Worm (Caenorhabditis elegans) whole organism, young adult: ENCODE measurements around the gene C24A3.1.

Experiments
- B0261.1 ChIP-seq: sonication (generic microtip); optimal IDR thresholded peaks from 2 replicates; lab custom pipeline; 2016; ENCODE audit warnings: mild to moderate bottlenecking, missing genetic modification characterization, moderate library complexity, missing compliant biosample characterization
- F33H1.4 ChIP-seq: fragments of 200-800 bp; sonication (Bioruptor generic); IDR thresholded peaks from 2 replicates; pipeline ENCODE4 v1.3.6; 2022; ENCODE audit warnings: missing genetic modification reagents, missing genetic modification characterization, missing compliant biosample characterization
- F39B2.1 ChIP-seq: fragments of 200-800 bp; sonication (Bioruptor generic); IDR thresholded peaks from 2 replicates; pipeline ENCODE4 v1.3.6; 2022; ENCODE audit warnings: missing genetic modification reagents, missing genetic modification characterization, missing compliant biosample characterization
- F55B11.4 ChIP-seq: sonication (generic microtip); optimal IDR thresholded peaks from 2 replicates; lab custom pipeline; 2016; ENCODE audit warnings: missing compliant biosample characterization, missing genetic modification characterization, borderline replicate concordance; ENCODE audit not compliant: insufficient read depth
- Y67H2A.10 ChIP-seq: fragments of 200-800 bp; sonication (Bioruptor generic); conservative IDR thresholded peaks from 2 replicates; pipeline ENCODE4 v1.3.6; 2022; ENCODE audit warnings: missing genetic modification reagents, missing genetic modification characterization, missing compliant biosample characterization
- Y95B8A.8 ChIP-seq: fragments of 200-800 bp; sonication (Bioruptor generic); IDR thresholded peaks from 2 replicates; pipeline ENCODE4 v1.3.6; 2022; ENCODE audit warnings: missing genetic modification reagents, missing genetic modification characterization, missing compliant biosample characterization
- ZK185.1 ChIP-seq: sonication (generic microtip); optimal IDR thresholded peaks from 2 replicates; lab custom pipeline; 2016; ENCODE audit warnings: mild to moderate bottlenecking, missing genetic modification characterization, missing compliant biosample characterization; ENCODE audit not compliant: poor library complexity, severe bottlenecking
- akir-1 ChIP-seq: fragments of 200-800 bp; sonication (Bioruptor generic); optimal IDR thresholded peaks from 2 replicates; lab custom pipeline; 2018; ENCODE audit warnings: mild to moderate bottlenecking, missing genetic modification characterization, moderate library complexity, missing compliant biosample characterization
- ama-1 ChIP-seq, 3 experiments: fragments of 150-350 bp in 1 of 3; sonication (generic microtip) in 2 of 3; optimal IDR thresholded peaks; 2 replicates each; lab custom pipeline; 2014 to 2018; ENCODE audit warnings: missing biosample characterization in 2 of 3, missing genetic modification characterization in 2 of 3, missing genetic modification reagents in 2 of 3
- attf-5 ChIP-seq: fragments of 200-800 bp; sonication (Bioruptor generic); optimal IDR thresholded peaks from 2 replicates; lab custom pipeline; 2018; ENCODE audit warnings: mild to moderate bottlenecking, missing genetic modification characterization, missing compliant biosample characterization
- bed-1 ChIP-seq: fragments of 200-800 bp; sonication (Bioruptor generic); IDR thresholded peaks from 2 replicates; pipeline ENCODE4 v1.3.6; 2022; ENCODE audit warnings: missing genetic modification reagents, missing genetic modification characterization, missing compliant biosample characterization
- ceh-79 ChIP-seq: sonication (generic microtip); optimal IDR thresholded peaks from 2 replicates; lab custom pipeline; 2017; ENCODE audit warnings: mild to moderate bottlenecking, missing genetic modification characterization, missing compliant biosample characterization
- ceh-91 ChIP-seq: fragments of 200-800 bp; sonication (Bioruptor generic); IDR thresholded peaks from 2 replicates; pipeline ENCODE4 v1.3.6; 2022; ENCODE audit warnings: missing genetic modification reagents, missing genetic modification characterization, missing compliant biosample characterization
- chd-7 ChIP-seq: sonication (generic microtip); optimal IDR thresholded peaks from 2 replicates; lab custom pipeline; 2016; ENCODE audit warnings: mild to moderate bottlenecking, missing genetic modification characterization, moderate library complexity, missing compliant biosample characterization
- dpff-1 ChIP-seq: sonication (generic microtip); optimal IDR thresholded peaks from 2 replicates; lab custom pipeline; 2017; ENCODE audit warnings: mild to moderate bottlenecking, missing genetic modification characterization, missing compliant biosample characterization
- dpl-1 ChIP-seq: fragments of 150-350 bp; optimal IDR thresholded peaks from 2 replicates; lab custom pipeline; 2014; ENCODE audit warnings: missing biosample characterization, missing genetic modification reagents, missing genetic modification characterization
- efl-1 ChIP-seq: fragments of 150-350 bp; optimal IDR thresholded peaks from 2 replicates; lab custom pipeline; 2014; ENCODE audit warnings: missing biosample characterization, missing genetic modification reagents, missing genetic modification characterization
- egl-44 ChIP-seq: fragments of 200-800 bp; sonication (Bioruptor generic); IDR thresholded peaks from 2 replicates; pipeline ENCODE4 v1.3.6; 2022; ENCODE audit warnings: missing genetic modification reagents, missing genetic modification characterization, missing compliant biosample characterization
- egrh-3 ChIP-seq: fragments of 200-800 bp; sonication (Bioruptor generic); IDR thresholded peaks from 2 replicates; pipeline ENCODE4 v1.3.6; 2022; ENCODE audit warnings: missing genetic modification reagents, missing genetic modification characterization, missing compliant biosample characterization
- fkh-3 ChIP-seq: sonication (generic microtip); optimal IDR thresholded peaks from 2 replicates; lab custom pipeline; 2016; ENCODE audit warnings: mild to moderate bottlenecking, missing genetic modification characterization, missing compliant biosample characterization
- hmg-1.2 ChIP-seq: fragments of 200-800 bp; sonication (Bioruptor generic); IDR thresholded peaks from 2 replicates; pipeline ENCODE4 v1.3.6; 2022; ENCODE audit warnings: missing genetic modification reagents, missing genetic modification characterization, missing compliant biosample characterization
- hmg-20 ChIP-seq: fragments of 200-800 bp; sonication (Bioruptor generic); IDR thresholded peaks from 2 replicates; pipeline ENCODE4 v1.3.6; 2022; ENCODE audit warnings: missing genetic modification reagents, missing genetic modification characterization, missing compliant biosample characterization
- hsf-1 ChIP-seq: fragments of 200-800 bp; sonication (Bioruptor generic); IDR thresholded peaks from 2 replicates; pipeline ENCODE4 v1.3.6; 2022; ENCODE audit warnings: missing genetic modification reagents, missing genetic modification characterization, missing compliant biosample characterization
- lin-26 ChIP-seq: fragments of 200-800 bp; sonication (Bioruptor generic); IDR thresholded peaks from 2 replicates; pipeline ENCODE4 v1.3.6; 2022; ENCODE audit warnings: missing genetic modification reagents, missing genetic modification characterization, missing compliant biosample characterization
- lin-35 ChIP-seq, 3 experiments: fragments of 150-350 bp in 2 of 3; sonication (generic microtip) in 1 of 3; optimal IDR thresholded peaks; 2 replicates each; lab custom pipeline; 2014 to 2018; ENCODE audit warnings: missing biosample characterization in 3 of 3, missing genetic modification characterization in 3 of 3, missing genetic modification reagents in 3 of 3
- lin-40 ChIP-seq: sonication (generic microtip); optimal IDR thresholded peaks from 2 replicates; lab custom pipeline; 2016; ENCODE audit warnings: missing genetic modification characterization, mild to moderate bottlenecking, missing compliant biosample characterization, missing genotype, missing genetic modification reagents
- lin-54 ChIP-seq: fragments of 200-800 bp; sonication (Bioruptor generic); optimal IDR thresholded peaks from 2 replicates; lab custom pipeline; 2018; ENCODE audit warnings: mild to moderate bottlenecking, missing genetic modification characterization, missing compliant biosample characterization
- lsl-1 ChIP-seq: fragments of 200-800 bp; sonication (Bioruptor generic); optimal IDR thresholded peaks from 2 replicates; lab custom pipeline; 2018; ENCODE audit warnings: mild to moderate bottlenecking, missing genetic modification characterization, moderate library complexity, missing compliant biosample characterization
- madf-10 ChIP-seq: sonication (generic microtip); optimal IDR thresholded peaks from 2 replicates; lab custom pipeline; 2016; ENCODE audit warnings: mild to moderate bottlenecking, missing genetic modification characterization, missing compliant biosample characterization
- madf-8 ChIP-seq: fragments of 200-800 bp; sonication (Bioruptor generic); conservative IDR thresholded peaks from 2 replicates; pipeline ENCODE4 v1.3.6; 2022; ENCODE audit warnings: missing genetic modification reagents, missing genetic modification characterization, missing compliant biosample characterization
- nfya-2 ChIP-seq: fragments of 200-800 bp; sonication (Bioruptor generic); IDR thresholded peaks from 2 replicates; pipeline ENCODE4 v1.3.6; 2022; ENCODE audit warnings: missing genetic modification reagents, missing genetic modification characterization, missing compliant biosample characterization
- nhr-27 ChIP-seq: fragments of 200-800 bp; sonication (Bioruptor generic); optimal IDR thresholded peaks from 2 replicates; lab custom pipeline; 2018; ENCODE audit warnings: mild to moderate bottlenecking, missing genetic modification characterization, moderate library complexity, missing compliant biosample characterization
- nhr-80 ChIP-seq: sonication (generic microtip); optimal IDR thresholded peaks from 2 replicates; lab custom pipeline; 2016; ENCODE audit warnings: missing genetic modification characterization, missing compliant biosample characterization
- rpc-1 ChIP-seq, 2 experiments: fragments of 150-350 bp in 1 of 2; sonication (generic microtip) in 1 of 2; optimal IDR thresholded peaks; 2 replicates each; lab custom pipeline; 2014 to 2018; ENCODE audit warnings: missing biosample characterization in 1 of 2, missing genetic modification characterization in 1 of 2, missing genetic modification reagents in 1 of 2, missing genotype in 1 of 2
- sea-2 ChIP-seq: fragments of 200-800 bp; sonication (Bioruptor generic); IDR thresholded peaks from 2 replicates; pipeline ENCODE4 v1.3.6; 2022; ENCODE audit warnings: missing genetic modification characterization, missing compliant biosample characterization
- snpc-1.1 ChIP-seq: sonication (generic microtip); optimal IDR thresholded peaks from 2 replicates; lab custom pipeline; 2017; ENCODE audit warnings: missing genetic modification characterization, mild to moderate bottlenecking, missing compliant biosample characterization, antibody characterized with exemption, moderate library complexity, missing genotype, missing genetic modification reagents; ENCODE audit not compliant: insufficient read depth
- snpc-1.3 ChIP-seq: sonication (generic microtip); optimal IDR thresholded peaks from 2 replicates; lab custom pipeline; 2017; ENCODE audit warnings: missing genetic modification characterization, mild to moderate bottlenecking, missing compliant biosample characterization, antibody characterized with exemption, moderate library complexity, missing genotype, missing genetic modification reagents; ENCODE audit not compliant: insufficient read depth
- snpc-3.4 ChIP-seq: sonication (generic microtip); optimal IDR thresholded peaks from 2 replicates; lab custom pipeline; 2017; ENCODE audit warnings: missing genetic modification characterization, mild to moderate bottlenecking, missing compliant biosample characterization, antibody characterized with exemption, moderate library complexity, missing genotype, missing genetic modification reagents
- xnd-1 ChIP-seq: sonication (generic microtip); optimal IDR thresholded peaks from 2 replicates; lab custom pipeline; 2016; ENCODE audit warnings: missing genotype, missing genetic modification reagents, missing genetic modification characterization, missing compliant biosample characterization
- ztf-22 ChIP-seq: fragments of 200-800 bp; sonication (Bioruptor generic); optimal IDR thresholded peaks from 2 replicates; lab custom pipeline; 2018; ENCODE audit warnings: mild to moderate bottlenecking, missing genetic modification characterization, moderate library complexity, missing compliant biosample characterization
- ztf-26 ChIP-seq: sonication (generic microtip); optimal IDR thresholded peaks from 2 replicates; lab custom pipeline; 2017; ENCODE audit warnings: missing genetic modification characterization, missing compliant biosample characterization
- ztf-3 ChIP-seq: fragments of 200-800 bp; sonication (Bioruptor generic); optimal IDR thresholded peaks from 2 replicates; lab custom pipeline; 2018; ENCODE audit warnings: mild to moderate bottlenecking, missing genetic modification characterization, missing compliant biosample characterization

The C24A3.1 gene

DNA sequence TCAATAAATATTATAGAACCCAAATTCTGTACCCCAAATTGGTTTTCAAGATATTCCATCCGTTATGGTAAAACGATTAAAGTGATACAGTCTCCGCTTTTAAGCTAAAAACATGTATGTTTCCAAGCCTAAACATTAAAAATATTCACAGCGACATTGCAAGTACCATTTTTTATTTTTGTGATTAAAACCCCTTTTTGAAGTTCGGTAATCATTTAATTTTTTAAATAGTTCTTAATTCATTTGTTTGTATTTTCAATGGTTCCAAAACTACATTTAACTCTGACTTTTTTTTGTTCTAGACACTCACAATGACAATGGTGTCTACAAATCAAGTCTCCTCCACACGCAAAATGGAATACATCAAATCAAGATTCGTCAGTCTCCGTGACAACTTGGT lies 16.5 kb downstream of the C24A3.1 start, which contains the start of gene T25B6.4:
T25B6.4 (plus strand) TSS at position 301 of the 400 bp plus-strand sequence.
- TF ChIP-seq lin-35 (GFP tag; optimal IDR thresholded peaks at IDR 0.05; lab: Kevin White, UChicago) (no peak), sea-2 (no peak), hmg-1.2 (GFP tag; lab: Robert Waterston, UW) (no peak), hsf-1 (GFP tag; lab: Robert Waterston, UW) (no peak), F39B2.1 (GFP tag; lab: Robert Waterston, UW) (no peak), lsl-1 (GFP tag; lab: Kevin White, UChicago) (no peak), Y95B8A.8 (GFP tag; lab: Robert Waterston, UW) (no peak), snpc-1.1 (tag; lab: Kevin White, UChicago) (no peak), xnd-1 (tag; lab: Kevin White, UChicago) (no peak), madf-10 (no peak), efl-1 (no peak)

DNA sequence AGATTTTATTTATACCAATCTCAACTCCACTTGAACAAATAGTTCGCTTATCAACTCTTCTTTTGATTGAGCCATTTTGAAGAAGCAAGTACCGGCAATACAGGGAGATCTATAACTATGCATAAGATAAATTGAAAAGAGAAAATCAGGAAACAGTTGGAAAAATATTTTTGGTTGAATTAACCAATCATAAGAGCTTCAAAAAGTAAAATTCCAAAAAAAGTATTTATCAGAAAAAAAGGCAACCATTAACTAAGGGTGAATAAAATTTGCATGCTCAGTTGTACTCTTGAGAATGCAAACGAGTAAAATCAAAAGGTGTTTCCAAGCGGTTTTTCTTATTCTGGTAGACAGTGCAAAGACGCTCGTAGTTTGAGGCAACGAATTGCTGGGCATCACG lies 22.8 kb downstream of the C24A3.1 start, which contains the start of gene T25B6.5:
T25B6.5 (minus strand) TSS at position 101 of the 400 bp plus-strand sequence.
- TF ChIP-seq ceh-79 (tag; lab: Kevin White, UChicago) (no peak), ztf-22 (no peak), ztf-3 (no peak), F55B11.4 (tag; lab: Kevin White, UChicago) (no peak), sea-2 (no peak), ztf-26 (tag; lab: Kevin White, UChicago) (no peak), fkh-3 (tag; lab: Kevin White, UChicago) (no peak), attf-5 (GFP tag; lab: Kevin White, UChicago) (no peak)

DNA sequence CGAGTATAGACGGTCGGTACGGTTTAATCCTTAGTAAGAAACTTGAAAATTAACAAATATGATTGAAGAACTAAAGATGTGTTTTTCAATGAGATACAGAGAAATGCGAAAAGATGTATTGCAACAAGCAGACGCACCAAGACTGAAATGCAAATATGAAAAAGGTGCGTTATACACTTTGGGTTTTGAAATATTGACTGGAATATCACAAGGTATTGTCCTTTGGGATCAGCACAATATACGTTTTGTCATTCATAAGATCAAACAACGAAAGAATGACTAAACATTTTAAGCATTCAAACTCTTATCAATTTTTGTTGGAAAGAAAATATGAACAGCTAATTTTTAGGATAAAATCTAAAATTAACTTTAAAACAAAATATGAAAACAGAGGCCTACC lies 23.9 kb downstream of the C24A3.1 start, which contains the start of gene T25B6.6:
T25B6.6 (minus strand) TSS at position 101 of the 400 bp plus-strand sequence.
- TF ChIP-seq ama-1 (optimal IDR thresholded peaks at IDR 0.05; lab: Kevin White, UChicago): no peak
- TF ChIP-seq ama-1 (GFP tag; optimal IDR thresholded peaks at IDR 0.05; lab: Kevin White, UChicago): no peak
- no peak for TF ChIP-seq ZK185.1 (tag; lab: Kevin White, UChicago)
- TF ChIP-seq ceh-91 (GFP tag; lab: Robert Waterston, UW): no peak
- no peak for TF ChIP-seq hmg-20 (GFP tag; lab: Robert Waterston, UW)
- TF ChIP-seq, all 124 proteins: peak for 0

DNA sequence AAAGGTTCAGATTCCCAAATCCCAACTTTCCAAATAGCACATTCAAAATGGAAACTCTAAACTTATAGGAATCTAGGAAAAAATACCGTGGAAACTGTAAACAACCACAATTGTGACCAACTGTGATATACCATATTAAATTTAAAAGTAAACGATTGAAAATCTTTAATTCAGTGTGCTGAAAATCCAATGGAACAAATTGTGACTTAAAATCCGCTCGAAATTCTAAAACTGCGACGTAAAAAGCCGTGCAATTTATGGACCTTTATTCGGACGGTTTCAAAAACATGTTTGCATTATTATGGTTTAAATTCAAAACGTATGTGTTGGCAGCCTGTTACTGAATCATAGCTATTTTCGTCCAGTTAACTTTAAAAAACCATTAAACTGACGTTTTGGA lies 24.9 kb downstream of the C24A3.1 start:
- TF ChIP-seq rpc-1 (optimal IDR thresholded peaks at IDR 0.05; lab: Kevin White, UChicago) (no peak), rpc-1 (tag; optimal IDR thresholded peaks at IDR 0.05; lab: Kevin White, UChicago) (no peak), chd-7 (no peak), F33H1.4 (GFP tag; lab: Robert Waterston, UW) (no peak), sea-2 (no peak), lin-40 (no peak), B0261.1 (tag; lab: Kevin White, UChicago) (no peak), efl-1 (no peak), snpc-3.4 (tag; lab: Kevin White, UChicago) (no peak)

DNA sequence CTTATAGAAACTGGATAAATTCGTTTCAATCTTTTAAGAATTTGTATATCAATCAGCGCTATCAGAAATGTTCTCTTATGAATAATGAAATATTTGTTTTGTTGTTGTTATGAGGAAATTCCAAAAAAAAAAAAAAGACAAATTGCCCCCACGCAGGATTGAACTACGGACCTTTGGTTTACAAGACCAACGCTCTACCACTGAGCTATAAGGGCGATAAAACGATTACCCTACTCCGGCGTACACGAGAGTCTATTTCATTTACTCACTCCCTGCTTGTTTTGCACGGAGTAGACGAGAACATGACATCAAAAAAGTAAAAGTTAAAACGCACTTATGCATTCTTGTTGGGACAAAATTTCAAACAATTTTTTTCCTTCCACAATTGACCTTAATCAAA lies 25.4 kb downstream of the C24A3.1 start:
- TF ChIP-seq Y67H2A.10 (no peak), egrh-3 (GFP tag; lab: Robert Waterston, UW) (no peak; the same call in 1 of the 2 replicates), lin-26 (no peak; the same call in none of the 2 replicates), bed-1 (GFP tag; lab: Robert Waterston, UW) (peak; percentile 80; the same call in 1 of the 2 replicates), nhr-27 (tag; lab: Kevin White, UChicago) (no peak), dpl-1 (GFP tag; lab: Kevin White, UChicago) (no peak), dpff-1 (tag; lab: Kevin White, UChicago) (no peak), lin-54 (GFP tag; lab: Kevin White, UChicago) (peak; percentile 35), snpc-1.3 (tag; lab: Kevin White, UChicago) (peak; percentile 68), akir-1 (GFP tag; lab: Kevin White, UChicago) (no peak), nfya-2 (GFP tag; lab: Robert Waterston, UW) (no peak), egl-44 (no peak; the same call in 1 of the 2 replicates), nhr-80 (peak; percentile 37), madf-8 (GFP tag; lab: Robert Waterston, UW) (0 out of 2 replicates have a peak, but pooled peaks have one; percentile 16)
